Fruit fly (Drosophila melanogaster): ENCODE data around the gene CG15362.

The CG15362 gene

dm6 chr2L:1979196-1979818, 1.7 kb upstream of the CG15362 start:
- TF ChIP-seq vri (GFP tag; optimal IDR thresholded peaks at IDR 0.05) (no peak), spab (GFP tag; optimal IDR thresholded peaks at IDR 0.05) (no peak), CG3919 (GFP tag; optimal IDR thresholded peaks at IDR 0.05) (no peak), CG4318 (GFP tag; optimal IDR thresholded peaks at IDR 0.05) (no peak), Eip78C (GFP tag) (no peak)

- TF ChIP-seq CG9139 (GFP tag; optimal IDR thresholded peaks at IDR 0.05) (no peak), Hr4 (GFP tag; optimal IDR thresholded peaks at IDR 0.05) (peak; percentile 46), CG15336 (GFP tag; IDR thresholded peaks at IDR 0.05) (no peak), lz (GFP tag; optimal IDR thresholded peaks at IDR 0.05) (peak; percentile 29), salr (GFP tag; optimal IDR thresholded peaks at IDR 0.05) (no peak), esn (GFP tag; optimal IDR thresholded peaks at IDR 0.05) (peak; percentile 35), Eip93F (GFP tag; optimal IDR thresholded peaks at IDR 0.05) (peak; percentile 4), eg (GFP tag; IDR thresholded peaks at IDR 0.05) (no peak), CG32006 (GFP tag; optimal IDR thresholded peaks at IDR 0.05) (peak; percentile 10), net (GFP tag; optimal IDR thresholded peaks at IDR 0.05) (no peak), CG4318 (GFP tag; optimal IDR thresholded peaks at IDR 0.05) (no peak), CG31627 (GFP tag; optimal IDR thresholded peaks at IDR 0.05) (peak; percentile 12), CG8119 (GFP tag; IDR thresholded peaks at IDR 0.05) (no peak), topi (GFP tag; optimal IDR thresholded peaks at IDR 0.05) (peak; percentile 11), CG6808 (GFP tag; optimal IDR thresholded peaks at IDR 0.05) (no peak), Eip78C (GFP tag) (peak; percentile 29), dsx (GFP tag; optimal IDR thresholded peaks at IDR 0.05; ENCODE audit: poor library complexity, severe bottlenecking) (peak; percentile 9)
Measured at dm6 chr2L:1981726-1982367, 871 bp downstream of the CG15362 start, which contains the start of gene CG7289. CG7289 (plus strand) TSS chr2L:1982217.

dm6 chr2L:1986343-1987280, 5.6 kb downstream of the CG15362 start:
- TF ChIP-seq Hr38 (GFP tag; optimal IDR thresholded peaks at IDR 0.05): no peak
- TF ChIP-seq Ets21C (GFP tag; optimal IDR thresholded peaks at IDR 0.05): peak; percentile 60
- TF ChIP-seq Sox14 (GFP tag; optimal IDR thresholded peaks at IDR 0.05): peak; percentile 56
- TF ChIP-seq CG16779 (tag; optimal IDR thresholded peaks at IDR 0.05): no peak
- peak; percentile 22; the same call in 1 of the 2 replicates for TF ChIP-seq CG11294 (GFP tag; IDR thresholded peaks at IDR 0.05)
- no peak for TF ChIP-seq Gug (GFP tag; IDR thresholded peaks at IDR 0.05)
- peak; percentile 40 for TF ChIP-seq CG10669 (GFP tag; optimal IDR thresholded peaks at IDR 0.05)
- TF ChIP-seq CG4318 (GFP tag; optimal IDR thresholded peaks at IDR 0.05): no peak
- peak; percentile 72 for TF ChIP-seq esn (GFP tag; optimal IDR thresholded peaks at IDR 0.05)
- peak; percentile 60 for TF ChIP-seq acj6 (GFP tag; optimal IDR thresholded peaks at IDR 0.05)
- no peak for TF ChIP-seq salr (GFP tag; optimal IDR thresholded peaks at IDR 0.05)
- peak; percentile 64 for TF ChIP-seq Hr39 (GFP tag; optimal IDR thresholded peaks at IDR 0.05)
- peak; percentile 86 for TF ChIP-seq Eip78C (GFP tag)
- TF ChIP-seq lz (GFP tag; optimal IDR thresholded peaks at IDR 0.05): peak; percentile 69
- no peak for TF ChIP-seq CG9139 (GFP tag; optimal IDR thresholded peaks at IDR 0.05)
- TF ChIP-seq fkh (GFP tag; optimal IDR thresholded peaks at IDR 0.05): peak; percentile 65
- TF ChIP-seq CG10631 (GFP tag; optimal IDR thresholded peaks at IDR 0.05): no peak
- no peak for TF ChIP-seq Sox102F (GFP tag; optimal IDR thresholded peaks at IDR 0.05)
- TF ChIP-seq svp (GFP tag): peak; percentile 98
- TF ChIP-seq CG32006 (GFP tag; optimal IDR thresholded peaks at IDR 0.05): peak; percentile 60
- TF ChIP-seq Eip93F (GFP tag; optimal IDR thresholded peaks at IDR 0.05): no peak
- no peak for TF ChIP-seq Blimp-1 (GFP tag; optimal IDR thresholded peaks at IDR 0.05)
- TF ChIP-seq CG15336 (GFP tag; IDR thresholded peaks at IDR 0.05): peak; percentile 50; the same call in 1 of the 2 replicates
- peak; percentile 25 for TF ChIP-seq CG3032 (tag; optimal IDR thresholded peaks at IDR 0.05)
- peak; percentile 51 for TF ChIP-seq CG6792 (GFP tag; optimal IDR thresholded peaks at IDR 0.05)
- peak; percentile 63 for TF ChIP-seq Eip75B (GFP tag; optimal IDR thresholded peaks at IDR 0.05)
- TF ChIP-seq CG6854 (GFP tag; optimal IDR thresholded peaks at IDR 0.05): no peak
- peak; percentile 60; the same call in 2 of the 3 replicates for TF ChIP-seq eg (GFP tag; IDR thresholded peaks at IDR 0.05)
- TF ChIP-seq CG8632 (GFP tag; optimal IDR thresholded peaks at IDR 0.05): peak; percentile 36
- TF ChIP-seq net (GFP tag; optimal IDR thresholded peaks at IDR 0.05): peak; percentile 49
- peak; percentile 60 for TF ChIP-seq OdsH (GFP tag; optimal IDR thresholded peaks at IDR 0.05)
- TF ChIP-seq CG1621 (tag; optimal IDR thresholded peaks at IDR 0.05): peak; percentile 34
- peak; percentile 39; the same call in 1 of the 3 replicates for TF ChIP-seq CG8119 (GFP tag; IDR thresholded peaks at IDR 0.05)
- peak; percentile 0 for TF ChIP-seq CG6808 (GFP tag; optimal IDR thresholded peaks at IDR 0.05)
